Worm (Caenorhabditis elegans): Measurements from ENCODE around the gene clec-51.

DNA sequence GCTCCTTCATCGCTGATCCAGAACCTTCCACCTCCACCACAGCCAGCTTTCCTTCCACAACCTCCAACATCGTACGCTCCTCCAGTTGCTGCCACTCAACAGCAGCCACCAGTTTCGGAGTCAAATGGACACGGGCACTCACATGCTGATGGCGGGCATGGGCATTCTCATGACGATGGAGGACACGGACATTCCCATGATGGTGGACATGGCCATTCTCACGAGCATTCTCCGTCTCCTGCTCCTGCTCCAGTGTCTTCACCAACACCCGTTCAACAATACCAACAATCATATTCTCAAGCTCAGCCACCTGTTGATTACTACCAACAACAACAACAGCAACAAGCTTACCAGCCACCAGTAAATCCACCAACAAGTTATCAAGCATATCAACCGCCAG is 49.1 kb downstream of the clec-51 start:
- TF ChIP-seq unc-42 (tag; optimal IDR thresholded peaks at IDR 0.05) = no peak
- TF ChIP-seq ama-1 (optimal IDR thresholded peaks at IDR 0.05) = no peak
- TF ChIP-seq C38D4.7 (GFP tag; optimal IDR thresholded peaks at IDR 0.05) = no peak
- TF ChIP-seq rnt-1 (tag; optimal IDR thresholded peaks at IDR 0.05) = no peak
- no peak for TF ChIP-seq lin-11 (tag; optimal IDR thresholded peaks at IDR 0.05)
- TF ChIP-seq ceh-30 (tag; optimal IDR thresholded peaks at IDR 0.05) = no peak
- TF ChIP-seq ref-2 (tag; optimal IDR thresholded peaks at IDR 0.05) = no peak
- no peak for TF ChIP-seq npax-4 (tag; optimal IDR thresholded peaks at IDR 0.05)
- TF ChIP-seq che-1 (tag; optimal IDR thresholded peaks at IDR 0.05) = no peak
- TF ChIP-seq pha-4 (tag; optimal IDR thresholded peaks at IDR 0.05) = no peak
- no peak for TF ChIP-seq ceh-19 (GFP tag; optimal IDR thresholded peaks at IDR 0.05)
